Fruit fly (Drosophila melanogaster): ENCODE results near the gene Grl65a.

The Grl65a gene

DNA sequence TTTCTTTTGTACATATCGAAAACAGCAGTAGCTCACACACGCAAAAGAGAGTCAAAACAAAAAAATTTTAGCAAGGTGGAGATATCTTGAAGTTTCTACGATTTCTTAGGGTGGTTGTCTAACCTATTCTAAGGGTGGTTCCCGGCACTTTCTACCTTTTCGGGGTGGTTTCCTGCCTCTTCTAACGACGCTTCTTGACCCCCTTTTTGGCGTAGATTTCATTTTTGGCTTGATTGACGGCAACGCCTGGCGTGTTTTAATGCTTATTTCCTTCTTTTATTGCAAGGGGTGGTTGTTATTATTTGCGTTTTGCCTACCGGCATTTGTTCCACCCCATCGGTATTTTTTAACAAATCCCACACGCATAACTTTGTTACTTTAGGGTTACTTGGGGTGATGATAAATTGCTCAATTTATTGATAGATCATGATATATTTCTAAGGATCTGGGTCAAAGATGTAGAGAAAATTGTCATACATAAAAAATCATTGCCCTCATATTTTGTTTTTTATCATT lies 33.4 kb upstream of the Grl65a start (continued):
- TF ChIP-seq CG16813 (GFP tag; IDR thresholded peaks at IDR 0.05; ENCODE audit: partially characterized antibody), result 0 out of 3 replicates have a peak, but pooled peaks have one; percentile 8
- no peak for TF ChIP-seq CG1792 (GFP tag; optimal IDR thresholded peaks at IDR 0.05)
- no peak for TF ChIP-seq CG33213 (GFP tag; optimal IDR thresholded peaks at IDR 0.05)
- TF ChIP-seq CG13894 (tag; optimal IDR thresholded peaks at IDR 0.05), result peak; percentile 1
- no peak for TF ChIP-seq en (GFP tag; optimal IDR thresholded peaks at IDR 0.05)
- no peak for TF ChIP-seq fd102C (GFP tag; optimal IDR thresholded peaks at IDR 0.05)
- no peak for TF ChIP-seq gem (tag; optimal IDR thresholded peaks at IDR 0.05)
- no peak for TF ChIP-seq wdn (GFP tag; IDR thresholded peaks at IDR 0.05)
- TF ChIP-seq seq (GFP tag; IDR thresholded peaks at IDR 0.05), result peak; percentile 60; the same call in 1 of the 2 replicates
- no peak for TF ChIP-seq CG2199 (GFP tag; IDR thresholded peaks at IDR 0.05)
- TF ChIP-seq Fer1 (GFP tag; optimal IDR thresholded peaks at IDR 0.05), result no peak
- TF ChIP-seq exex (tag; optimal IDR thresholded peaks at IDR 0.05), result no peak
- no peak for TF ChIP-seq Atf3 (GFP tag; optimal IDR thresholded peaks at IDR 0.05)
- TF ChIP-seq CG15479 (GFP tag; optimal IDR thresholded peaks at IDR 0.05), result no peak
- TF ChIP-seq ara (GFP tag; IDR thresholded peaks at IDR 0.05), result no peak
- TF ChIP-seq ttk (GFP tag; IDR thresholded peaks at IDR 0.05), result no peak
- TF ChIP-seq CG17328 (GFP tag; IDR thresholded peaks at IDR 0.05), result no peak

DNA sequence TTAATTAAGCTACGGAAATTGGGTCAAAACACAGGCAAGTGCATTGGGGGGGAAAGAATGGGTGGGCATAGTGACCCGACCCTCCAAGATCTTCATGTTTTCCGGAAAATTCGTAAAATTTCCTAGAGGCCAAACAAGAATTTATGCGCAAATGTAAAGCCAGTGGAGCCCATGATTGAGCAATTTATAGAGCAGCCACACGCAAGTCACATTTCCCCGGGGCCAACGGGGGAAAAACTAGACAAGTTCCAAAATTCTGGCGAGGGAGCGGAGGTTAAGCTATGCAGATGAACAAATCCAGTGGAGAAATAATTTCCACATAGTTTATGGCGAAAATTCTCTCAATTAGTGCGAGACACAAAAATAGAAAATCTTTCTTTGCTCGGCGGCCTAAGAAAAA lies 29.7 kb upstream of the Grl65a start:
- TF ChIP-seq crol (GFP tag; IDR thresholded peaks at IDR 0.05), result 0 out of 2 replicates have a peak, but pooled peaks have one; percentile 6
- TF ChIP-seq CG14710 (tag; optimal IDR thresholded peaks at IDR 0.05), result no peak
- no peak for TF ChIP-seq CG13123 (GFP tag; optimal IDR thresholded peaks at IDR 0.05)
- TF ChIP-seq Hr78 (GFP tag; optimal IDR thresholded peaks at IDR 0.05), result peak in 1 of 2 experiments; percentile 20
- peak; percentile 73 for TF ChIP-seq CG12769 (tag; optimal IDR thresholded peaks at IDR 0.05)
- TF ChIP-seq rib (GFP tag; IDR thresholded peaks at IDR 0.05), result no peak
- TF ChIP-seq tll (GFP tag; optimal IDR thresholded peaks at IDR 0.05), result no peak
- TF ChIP-seq sd (tag; optimal IDR thresholded peaks at IDR 0.05), result peak; percentile 85
- TF ChIP-seq sens (GFP tag), result peak; percentile 17
- TF ChIP-seq ci (GFP tag; IDR thresholded peaks at IDR 0.05), result no peak
- no peak for TF ChIP-seq bigmax (GFP tag; optimal IDR thresholded peaks at IDR 0.05)
- no peak for TF ChIP-seq Opbp (GFP tag; IDR thresholded peaks at IDR 0.05; ENCODE audit: partially characterized antibody)
- TF ChIP-seq CG1602 (GFP tag; optimal IDR thresholded peaks at IDR 0.05), result no peak
- no peak for TF ChIP-seq lbe (GFP tag; optimal IDR thresholded peaks at IDR 0.05)
- TF ChIP-seq ara (GFP tag; IDR thresholded peaks at IDR 0.05), result 0 out of 2 replicates have a peak, but pooled peaks have one; percentile 11
- no peak for TF ChIP-seq wdn (GFP tag; IDR thresholded peaks at IDR 0.05)
- no peak for TF ChIP-seq CG18011 (GFP tag; optimal IDR thresholded peaks at IDR 0.05)
- TF ChIP-seq CG18599 (GFP tag; optimal IDR thresholded peaks at IDR 0.05), result no peak
- no peak for TF ChIP-seq Hey (tag; optimal IDR thresholded peaks at IDR 0.05)
- TF ChIP-seq Deaf1 (tag; optimal IDR thresholded peaks at IDR 0.05), result no peak
- TF ChIP-seq CG4328 (GFP tag; optimal IDR thresholded peaks at IDR 0.05), result peak; percentile 26
- no peak for TF ChIP-seq CG12744 (GFP tag; optimal IDR thresholded peaks at IDR 0.05)
- no peak for TF ChIP-seq Dad (GFP tag; optimal IDR thresholded peaks at IDR 0.05)
- no peak for TF ChIP-seq CG16779 (GFP tag; IDR thresholded peaks at IDR 0.05)
- TF ChIP-seq org-1 (GFP tag; optimal IDR thresholded peaks at IDR 0.05), result no peak
- TF ChIP-seq btn (GFP tag; optimal IDR thresholded peaks at IDR 0.05), result no peak
